Fruit fly (Drosophila melanogaster) whole organism, prepupa: Measurements from ENCODE around the gene pHCl-1.
A peak's percentile ranks its signal among the peaks of the same experiment; 100 is the strongest.

Experiments used
- Blimp-1 ChIP-seq: fragments of 200-800 bp; sonication (Bioruptor generic); optimal IDR thresholded peaks from 3 replicates; lab custom pipeline; 2017; ENCODE audit warnings: missing biosample characterization, missing genetic modification characterization, mild to moderate bottlenecking, moderate library complexity, missing genetic modification reagents
- CG10631 ChIP-seq: fragments of 200-800 bp; sonication (Bioruptor generic); optimal IDR thresholded peaks from 2 replicates; lab custom pipeline; 2016; ENCODE audit warnings: missing biosample characterization, missing genetic modification characterization
- CG10669 ChIP-seq: fragments of 200-800 bp; sonication (Bioruptor generic); optimal IDR thresholded peaks from 3 replicates; lab custom pipeline; 2018; ENCODE audit warnings: missing biosample characterization, mild to moderate bottlenecking, missing genetic modification characterization, moderate library complexity
- CG11294 ChIP-seq: fragments of 200-800 bp; sonication (Bioruptor generic); IDR thresholded peaks from 2 replicates; pipeline ENCODE4 v1.3.6; 2022; ENCODE audit warnings: missing biosample characterization, missing genetic modification characterization
- CG11762 ChIP-seq: fragments of 200-800 bp; sonication (Bioruptor generic); optimal IDR thresholded peaks from 3 replicates; lab custom pipeline; 2016; ENCODE audit warnings: missing biosample characterization, missing genetic modification characterization; ENCODE audit not compliant: insufficient read depth
- CG11902 ChIP-seq: fragments of 200-800 bp; sonication (Bioruptor generic); optimal IDR thresholded peaks from 3 replicates; lab custom pipeline; 2016; ENCODE audit warnings: missing biosample characterization, missing genetic modification characterization
- CG15336 ChIP-seq: fragments of 200-800 bp; sonication (Bioruptor generic); IDR thresholded peaks from 2 replicates; pipeline ENCODE4 v1.3.6; 2022; ENCODE audit warnings: missing biosample characterization, missing genetic modification characterization
- CG16779 ChIP-seq: fragments of 200-800 bp; sonication (Bioruptor generic); optimal IDR thresholded peaks from 3 replicates; lab custom pipeline; 2017; ENCODE audit warnings: missing biosample characterization, mild to moderate bottlenecking, missing genetic modification characterization
- CG3032 ChIP-seq: fragments of 200-800 bp; optimal IDR thresholded peaks from 2 replicates; lab custom pipeline; 2019; ENCODE audit warnings: missing biosample characterization, mild to moderate bottlenecking, missing genetic modification characterization, moderate library complexity
- CG31627 ChIP-seq: fragments of 200-800 bp; sonication (Bioruptor generic); optimal IDR thresholded peaks from 3 replicates; lab custom pipeline; 2016; ENCODE audit warnings: missing biosample characterization, missing genetic modification characterization
- CG32006 ChIP-seq: fragments of 200-800 bp; sonication (Bioruptor generic); optimal IDR thresholded peaks from 3 replicates; lab custom pipeline; 2017; ENCODE audit warnings: missing biosample characterization, mild to moderate bottlenecking, missing genetic modification characterization
- CG34406 ChIP-seq: fragments of 200-800 bp; sonication (Bioruptor generic); optimal IDR thresholded peaks from 3 replicates; lab custom pipeline; 2016; ENCODE audit warnings: missing biosample characterization, missing genetic modification characterization
- CG3919 ChIP-seq: fragments of 200-800 bp; sonication (Bioruptor generic); optimal IDR thresholded peaks from 3 replicates; lab custom pipeline; 2016; ENCODE audit warnings: missing biosample characterization, missing genetic modification characterization
- CG4318 ChIP-seq: fragments of 200-800 bp; sonication (Bioruptor generic); optimal IDR thresholded peaks from 3 replicates; lab custom pipeline; 2017; ENCODE audit warnings: missing biosample characterization, mild to moderate bottlenecking, missing genetic modification characterization
- CG6163 ChIP-seq: fragments of 200-800 bp; sonication (Bioruptor generic); IDR thresholded peaks from 3 replicates; pipeline ENCODE4 v1.3.6; 2022; ENCODE audit warnings: missing biosample characterization, missing genetic modification characterization
- CG6792 ChIP-seq: fragments of 200-800 bp; sonication (Bioruptor generic); optimal IDR thresholded peaks from 3 replicates; lab custom pipeline; 2016; ENCODE audit warnings: missing biosample characterization, missing genetic modification characterization
- CG6854 ChIP-seq: fragments of 200-800 bp; sonication (Bioruptor generic); optimal IDR thresholded peaks from 2 replicates; lab custom pipeline; 2017; ENCODE audit warnings: missing biosample characterization, mild to moderate bottlenecking, missing genetic modification characterization
- CG7368 ChIP-seq: fragments of 200-800 bp; sonication (Bioruptor generic); optimal IDR thresholded peaks from 3 replicates; lab custom pipeline; 2016; ENCODE audit warnings: missing biosample characterization, missing genetic modification characterization
- CG8119 ChIP-seq: fragments of 200-800 bp; sonication (Bioruptor generic); IDR thresholded peaks from 3 replicates; pipeline ENCODE4 v1.3.6; 2022; ENCODE audit warnings: missing biosample characterization, missing genetic modification characterization
- CG8319 ChIP-seq: fragments of 200-800 bp; sonication (Bioruptor generic); optimal IDR thresholded peaks from 3 replicates; lab custom pipeline; 2016; ENCODE audit warnings: missing biosample characterization, missing genetic modification characterization
- CG8632 ChIP-seq: fragments of 200-800 bp; sonication (Bioruptor generic); optimal IDR thresholded peaks from 3 replicates; lab custom pipeline; 2016; ENCODE audit warnings: missing biosample characterization, missing genetic modification characterization
- CG9139 ChIP-seq: fragments of 200-800 bp; sonication (Bioruptor generic); optimal IDR thresholded peaks from 3 replicates; lab custom pipeline; 2017; ENCODE audit warnings: missing biosample characterization, mild to moderate bottlenecking, missing genetic modification characterization
- Eip78C ChIP-seq: fragments of 200-800 bp; sonication (Bioruptor generic); peaks from one replicate; lab custom pipeline; 2016; ENCODE audit warnings: missing biosample characterization, missing genetic modification characterization
- Ets21C ChIP-seq: fragments of 200-800 bp; sonication (Bioruptor generic); optimal IDR thresholded peaks from 3 replicates; lab custom pipeline; 2016; ENCODE audit warnings: missing biosample characterization, missing genetic modification characterization
- Ets96B ChIP-seq: fragments of 200-800 bp; optimal IDR thresholded peaks from 2 replicates; lab custom pipeline; 2019; ENCODE audit warnings: missing biosample characterization, mild to moderate bottlenecking, missing genetic modification characterization, moderate library complexity
- Gug ChIP-seq: fragments of 200-800 bp; sonication (Bioruptor generic); IDR thresholded peaks from 2 replicates; pipeline ENCODE4 v1.3.6; 2022; ENCODE audit warnings: missing biosample characterization, missing genetic modification characterization
- Hr38 ChIP-seq: sonication (Bioruptor generic); optimal IDR thresholded peaks from 2 replicates; lab custom pipeline; 2016; ENCODE audit warnings: missing biosample characterization, missing genetic modification characterization
- Hr39 ChIP-seq: fragments of 200-800 bp; sonication (Bioruptor generic); optimal IDR thresholded peaks from 2 replicates; lab custom pipeline; 2016; ENCODE audit warnings: missing biosample characterization, missing genetic modification characterization
- Hr4 ChIP-seq: fragments of 200-800 bp; sonication (Bioruptor generic); optimal IDR thresholded peaks from 3 replicates; lab custom pipeline; 2016; ENCODE audit warnings: missing biosample characterization, missing genetic modification characterization
- Lpt ChIP-seq: fragments of 200-800 bp; sonication (Bioruptor generic); optimal IDR thresholded peaks from 3 replicates; lab custom pipeline; 2016; ENCODE audit warnings: missing biosample characterization, missing genetic modification characterization
- Met ChIP-seq: fragments of 200-800 bp; sonication (Bioruptor generic); optimal IDR thresholded peaks from 3 replicates; lab custom pipeline; 2016; ENCODE audit warnings: missing biosample characterization, missing genetic modification characterization
- OdsH ChIP-seq: fragments of 200-800 bp; sonication (Bioruptor generic); optimal IDR thresholded peaks from 3 replicates; lab custom pipeline; 2016; ENCODE audit warnings: missing biosample characterization, missing genetic modification characterization
- Smox ChIP-seq: fragments of 200-800 bp; sonication (Bioruptor generic); optimal IDR thresholded peaks from 3 replicates; lab custom pipeline; 2016; ENCODE audit warnings: missing biosample characterization, missing genetic modification characterization
- Sox14 ChIP-seq: fragments of 200-800 bp; sonication (Bioruptor generic); optimal IDR thresholded peaks from 3 replicates; lab custom pipeline; 2016; ENCODE audit warnings: missing biosample characterization, missing genetic modification characterization
- Sox15 ChIP-seq: fragments of 200-800 bp; sonication (Bioruptor generic); optimal IDR thresholded peaks from 3 replicates; lab custom pipeline; 2016; ENCODE audit warnings: missing biosample characterization, missing genetic modification characterization
- acj6 ChIP-seq: fragments of 200-800 bp; sonication (Bioruptor generic); optimal IDR thresholded peaks from 3 replicates; lab custom pipeline; 2016; ENCODE audit warnings: missing biosample characterization, missing genetic modification characterization
- cyc ChIP-seq: fragments of 200-800 bp; sonication (Bioruptor generic); optimal IDR thresholded peaks from 3 replicates; lab custom pipeline; 2016; ENCODE audit warnings: missing biosample characterization, missing genetic modification characterization
- dac ChIP-seq: fragments of 200-800 bp; sonication (Bioruptor generic); optimal IDR thresholded peaks from 2 replicates; lab custom pipeline; 2017; ENCODE audit warnings: missing biosample characterization, mild to moderate bottlenecking, missing genetic modification characterization
- eg ChIP-seq: fragments of 200-800 bp; sonication (Bioruptor generic); IDR thresholded peaks from 3 replicates; pipeline ENCODE4 v1.3.6; 2022; ENCODE audit warnings: missing biosample characterization, missing genetic modification characterization
- esn ChIP-seq: fragments of 200-800 bp; sonication (Bioruptor generic); optimal IDR thresholded peaks from 2 replicates; lab custom pipeline; 2016; ENCODE audit warnings: missing biosample characterization, mild to moderate bottlenecking, missing genetic modification characterization, moderate library complexity
- fd59A ChIP-seq: fragments of 200-800 bp; sonication (Bioruptor generic); optimal IDR thresholded peaks from 2 replicates; lab custom pipeline; 2017; ENCODE audit warnings: missing biosample characterization, mild to moderate bottlenecking, missing genetic modification characterization, missing genetic modification reagents
- fd85E ChIP-seq: fragments of 200-800 bp; sonication (Bioruptor generic); optimal IDR thresholded peaks from 3 replicates; lab custom pipeline; 2016; ENCODE audit warnings: missing biosample characterization, missing genetic modification characterization
- net ChIP-seq: fragments of 200-800 bp; sonication (Bioruptor generic); optimal IDR thresholded peaks from 3 replicates; lab custom pipeline; 2016; ENCODE audit warnings: missing biosample characterization, missing genetic modification characterization
- pdm3 ChIP-seq: fragments of 200-800 bp; sonication (Bioruptor generic); optimal IDR thresholded peaks from 3 replicates; lab custom pipeline; 2016; ENCODE audit warnings: missing biosample characterization, missing genetic modification characterization
- salr ChIP-seq, 2 experiments: fragments of 200-800 bp; sonication (Bioruptor generic); optimal IDR thresholded peaks; 3 replicates each; lab custom pipeline; 2016 to 2018; ENCODE audit warnings: missing biosample characterization in 2 of 2, missing genetic modification characterization in 2 of 2, mild to moderate bottlenecking in 1 of 2
- svp ChIP-seq: fragments of 200-800 bp; sonication (Bioruptor generic); peaks from one replicate; lab custom pipeline; 2016; ENCODE audit warnings: missing biosample characterization, missing genetic modification characterization
- vri ChIP-seq: fragments of 200-800 bp; sonication (Bioruptor generic); optimal IDR thresholded peaks from 3 replicates; lab custom pipeline; 2016; ENCODE audit warnings: missing biosample characterization, mild to moderate bottlenecking, missing genetic modification characterization

Gene pHCl-1

DNA sequence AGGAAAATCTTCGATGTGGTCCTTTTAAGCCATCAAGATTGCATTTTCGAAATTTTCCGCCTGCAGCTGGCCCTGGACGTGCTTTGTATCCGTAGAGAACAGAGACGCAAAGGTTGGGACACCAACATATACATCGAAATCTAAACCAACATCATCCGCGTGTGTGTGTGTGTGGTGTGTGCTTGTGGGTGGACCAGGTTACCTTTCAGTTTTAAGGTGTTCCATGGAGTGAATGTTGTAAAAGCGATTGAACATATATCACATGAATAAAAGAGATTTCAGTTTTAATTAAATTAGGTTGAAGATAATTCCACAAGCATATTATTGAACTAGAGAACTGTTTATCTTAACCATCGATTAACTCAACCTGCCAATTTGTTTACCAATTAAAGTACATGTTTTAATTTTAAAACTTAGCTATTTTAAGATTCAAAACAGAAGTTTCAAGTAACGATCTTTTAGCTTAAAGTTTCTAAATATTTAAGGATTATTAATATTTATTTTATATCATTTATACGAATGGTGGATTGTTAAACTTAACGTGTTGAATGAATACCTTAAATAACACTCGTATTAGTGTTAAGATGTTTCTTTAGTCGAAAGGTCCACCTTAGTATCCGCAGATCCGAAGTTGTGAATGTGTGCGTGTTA, 71.7 kb downstream of the pHCl-1 start (continued):
- TF ChIP-seq CG32006 (GFP tag; lab: Kevin White, UChicago) (peak; percentile 95), Gug (GFP tag; lab: Robert Waterston, UW) (peak; percentile 57), Sox14 (GFP tag; lab: Kevin White, UChicago) (peak; percentile 88), CG34406 (GFP tag; lab: Kevin White, UChicago) (peak; percentile 91), Lpt (peak; percentile 75), acj6 (GFP tag; lab: Kevin White, UChicago) (peak; percentile 90), OdsH (peak; percentile 90), vri (GFP tag; lab: Kevin White, UChicago) (peak; percentile 75), esn (peak; percentile 93), Ets96B (peak; percentile 86), net (peak; percentile 89), Sox15 (peak; percentile 78), CG15336 (GFP tag; lab: Robert Waterston, UW) (peak; percentile 86), Eip78C (peak; percentile 95), CG3032 (peak; percentile 90), Met (GFP tag; lab: Kevin White, UChicago) (peak; percentile 88), CG6792 (peak; percentile 89), CG3919 (GFP tag; lab: Kevin White, UChicago) (peak; percentile 91), Blimp-1 (GFP tag; lab: Kevin White, UChicago) (peak; percentile 85), eg (GFP tag; lab: Robert Waterston, UW) (no peak; the same call in 2 of the 3 replicates), CG31627 (GFP tag; lab: Kevin White, UChicago) (peak; percentile 81), pdm3 (GFP tag; lab: Kevin White, UChicago) (peak; percentile 84), CG4318 (GFP tag; lab: Kevin White, UChicago) (peak; percentile 89), CG10631 (GFP tag; lab: Kevin White, UChicago) (peak; percentile 92), CG7368 (peak; percentile 78), Ets21C (GFP tag; lab: Kevin White, UChicago) (peak; percentile 55), CG11294 (GFP tag; lab: Robert Waterston, UW) (peak; percentile 58; the same call in 1 of the 2 replicates), fd85E (GFP tag; lab: Kevin White, UChicago) (peak; percentile 73), CG9139 (GFP tag; lab: Kevin White, UChicago) (no peak), fd59A (GFP tag; lab: Kevin White, UChicago) (peak; percentile 78), CG11902 (GFP tag; lab: Kevin White, UChicago) (peak; percentile 70), CG16779 (tag; lab: Kevin White, UChicago) (no peak), CG8319 (GFP tag; lab: Kevin White, UChicago) (peak; percentile 86), Hr4 (peak; percentile 89), Hr38 (GFP tag; lab: Kevin White, UChicago) (no peak), salr (GFP tag; optimal IDR thresholded peaks at IDR 0.05; lab: Kevin White, UChicago) (peak in 1 of 2 experiments; percentile 41), svp (GFP tag; lab: Kevin White, UChicago) (peak; percentile 95)

DNA sequence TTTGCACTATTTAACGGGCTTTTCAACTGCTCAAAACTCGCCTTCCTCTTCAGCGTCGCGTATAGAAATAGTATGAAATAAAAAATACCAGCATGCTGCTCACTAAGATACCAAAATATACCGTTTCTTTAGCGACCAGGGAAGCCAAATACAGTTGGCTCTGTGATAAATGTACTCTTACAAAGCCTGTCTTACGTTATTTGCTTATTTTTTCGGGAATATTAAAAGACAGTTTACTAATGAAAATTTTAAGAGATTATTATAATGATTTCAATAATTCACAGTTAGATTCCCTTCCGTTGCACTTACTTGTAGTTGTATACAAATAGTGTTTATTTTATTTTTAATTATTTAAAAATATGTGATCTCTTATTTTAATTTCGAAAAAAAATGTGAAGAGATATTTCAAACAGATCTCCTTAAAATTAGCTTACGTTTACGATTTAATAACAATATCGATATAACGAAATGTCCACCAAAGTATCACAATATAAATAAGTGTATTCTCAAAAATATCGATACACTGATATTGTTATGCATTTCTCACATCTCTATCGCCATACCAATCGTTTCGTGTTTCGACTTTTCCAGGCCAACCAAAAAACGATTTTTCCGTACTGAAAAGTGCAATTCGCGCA, 72.4 kb downstream of the pHCl-1 start, which contains the start of the genes DCP2 and dbo:
DCP2 (minus strand) TSS at position 77 of the 638 bp plus-strand sequence.
dbo (plus strand) TSS at position 542 of the 638 bp plus-strand sequence.
- peak; percentile 79 for TF ChIP-seq Hr4
- no peak for TF ChIP-seq CG11762 (GFP tag; lab: Kevin White, UChicago)
- TF ChIP-seq CG34406 (GFP tag; lab: Kevin White, UChicago): peak; percentile 57
- peak; percentile 63 for TF ChIP-seq CG8632 (GFP tag; lab: Kevin White, UChicago)
- peak; percentile 25 for TF ChIP-seq Lpt
- peak; percentile 44 for TF ChIP-seq cyc (GFP tag; lab: Kevin White, UChicago)
- no peak for TF ChIP-seq Hr39 (GFP tag; lab: Kevin White, UChicago)
- TF ChIP-seq Smox: no peak
- peak; percentile 61; the same call in 2 of the 3 replicates for TF ChIP-seq CG8119 (GFP tag; lab: Robert Waterston, UW)
- peak; percentile 65 for TF ChIP-seq CG31627 (GFP tag; lab: Kevin White, UChicago)
- no peak for TF ChIP-seq svp (GFP tag; lab: Kevin White, UChicago)
- no peak for TF ChIP-seq CG6163 (GFP tag; lab: Robert Waterston, UW)
- TF ChIP-seq CG15336 (GFP tag; lab: Robert Waterston, UW): peak; percentile 63
- peak; percentile 42; the same call in 1 of the 2 replicates for TF ChIP-seq Gug (GFP tag; lab: Robert Waterston, UW)
- TF ChIP-seq Blimp-1 (GFP tag; lab: Kevin White, UChicago): no peak
- no peak for TF ChIP-seq fd59A (GFP tag; lab: Kevin White, UChicago)
- peak; percentile 57; the same call in 1 of the 2 replicates for TF ChIP-seq CG11294 (GFP tag; lab: Robert Waterston, UW)
- peak; percentile 50 for TF ChIP-seq Sox14 (GFP tag; lab: Kevin White, UChicago)
- peak; percentile 70 for TF ChIP-seq CG3032
- TF ChIP-seq dac (GFP tag; lab: Kevin White, UChicago): no peak
- peak; percentile 26 for TF ChIP-seq CG10669
- TF ChIP-seq eg (GFP tag; lab: Robert Waterston, UW): peak; percentile 86
- TF ChIP-seq pdm3 (GFP tag; lab: Kevin White, UChicago): peak; percentile 78
- no peak for TF ChIP-seq CG6854 (GFP tag; lab: Kevin White, UChicago)
- TF ChIP-seq Eip78C: peak; percentile 45
- TF ChIP-seq vri (GFP tag; lab: Kevin White, UChicago): no peak
- TF ChIP-seq Sox15: peak; percentile 47
